Worm (Caenorhabditis elegans) whole organism, young adult: ENCODE measurements around the gene T09A5.5.

ENCODE experiments used
- D2030.7 ChIP-seq: fragments of 200-800 bp; sonication (Bioruptor generic); IDR thresholded peaks from 2 replicates; pipeline ENCODE4 v1.3.6; 2022; ENCODE audit warnings: missing genetic modification reagents, missing genetic modification characterization, missing compliant biosample characterization
- F10E7.11 ChIP-seq: sonication (generic microtip); optimal IDR thresholded peaks from 2 replicates; lab custom pipeline; 2017; ENCODE audit warnings: mild to moderate bottlenecking, missing genetic modification characterization, moderate library complexity, missing compliant biosample characterization
- F23B12.7 ChIP-seq: sonication (generic microtip); optimal IDR thresholded peaks from 2 replicates; lab custom pipeline; 2017; ENCODE audit warnings: missing genetic modification characterization, mild to moderate bottlenecking, missing compliant biosample characterization, antibody characterized with exemption, moderate library complexity; ENCODE audit not compliant: insufficient read depth
- K12H6.12 ChIP-seq: fragments of 200-800 bp; sonication (Bioruptor generic); optimal IDR thresholded peaks from 2 replicates; lab custom pipeline; 2018; ENCODE audit warnings: mild to moderate bottlenecking, missing genetic modification characterization, missing compliant biosample characterization
- Y79H2A.3 ChIP-seq: fragments of 200-800 bp; sonication (Bioruptor generic); conservative IDR thresholded peaks from 2 replicates; pipeline ENCODE4 v1.3.6; 2022; ENCODE audit warnings: missing genetic modification reagents, missing genetic modification characterization, missing compliant biosample characterization
- atf-7 ChIP-seq: sonication (generic microtip); optimal IDR thresholded peaks from 2 replicates; lab custom pipeline; 2017; ENCODE audit warnings: mild to moderate bottlenecking, missing genetic modification characterization, missing compliant biosample characterization
- attf-5 ChIP-seq: fragments of 200-800 bp; sonication (Bioruptor generic); optimal IDR thresholded peaks from 2 replicates; lab custom pipeline; 2018; ENCODE audit warnings: mild to moderate bottlenecking, missing genetic modification characterization, missing compliant biosample characterization
- bed-1 ChIP-seq: fragments of 200-800 bp; sonication (Bioruptor generic); IDR thresholded peaks from 2 replicates; pipeline ENCODE4 v1.3.6; 2022; ENCODE audit warnings: missing genetic modification reagents, missing genetic modification characterization, missing compliant biosample characterization
- cebp-1 ChIP-seq, 2 experiments: fragments of 200-800 bp in 1 of 2; sonication (Bioruptor generic) in 1 of 2; sonication (generic microtip) in 1 of 2; IDR thresholded peaks in 1 of 2; optimal IDR thresholded peaks in 1 of 2; 2 replicates each; pipeline versions ENCODE4 v1.3.6 to Lab custom; 2017 to 2022; ENCODE audit warnings: missing compliant biosample characterization in 2 of 2, missing genetic modification characterization in 2 of 2, mild to moderate bottlenecking in 1 of 2, missing genetic modification reagents in 1 of 2, moderate library complexity in 1 of 2
- ceh-27 ChIP-seq: fragments of 200-800 bp; sonication (Bioruptor generic); optimal IDR thresholded peaks from 2 replicates; lab custom pipeline; 2018; ENCODE audit warnings: mild to moderate bottlenecking, missing genetic modification characterization, moderate library complexity, missing compliant biosample characterization
- efl-1 ChIP-seq: fragments of 150-350 bp; optimal IDR thresholded peaks from 2 replicates; lab custom pipeline; 2014; ENCODE audit warnings: missing biosample characterization, missing genetic modification reagents, missing genetic modification characterization
- egl-18 ChIP-seq: fragments of 200-800 bp; sonication (Bioruptor generic); IDR thresholded peaks from 2 replicates; pipeline ENCODE4 v1.3.6; 2022; ENCODE audit warnings: missing genetic modification reagents, missing genetic modification characterization, missing compliant biosample characterization
- ets-4 ChIP-seq: fragments of 200-800 bp; sonication (Bioruptor generic); optimal IDR thresholded peaks from 2 replicates; lab custom pipeline; 2018; ENCODE audit warnings: mild to moderate bottlenecking, missing genetic modification characterization, missing compliant biosample characterization
- hlh-12 ChIP-seq: sonication (generic microtip); optimal IDR thresholded peaks from 2 replicates; lab custom pipeline; 2016; ENCODE audit warnings: missing genetic modification characterization, missing compliant biosample characterization
- hmg-1.2 ChIP-seq: fragments of 200-800 bp; sonication (Bioruptor generic); IDR thresholded peaks from 2 replicates; pipeline ENCODE4 v1.3.6; 2022; ENCODE audit warnings: missing genetic modification reagents, missing genetic modification characterization, missing compliant biosample characterization
- lin-26 ChIP-seq: fragments of 200-800 bp; sonication (Bioruptor generic); IDR thresholded peaks from 2 replicates; pipeline ENCODE4 v1.3.6; 2022; ENCODE audit warnings: missing genetic modification reagents, missing genetic modification characterization, missing compliant biosample characterization
- lin-35 ChIP-seq, 3 experiments: fragments of 150-350 bp in 2 of 3; sonication (generic microtip) in 1 of 3; optimal IDR thresholded peaks; 2 replicates each; lab custom pipeline; 2014 to 2018; ENCODE audit warnings: missing biosample characterization in 3 of 3, missing genetic modification characterization in 3 of 3, missing genetic modification reagents in 3 of 3
- lir-1 ChIP-seq: fragments of 200-800 bp; sonication (Bioruptor generic); conservative IDR thresholded peaks from 2 replicates; pipeline ENCODE4 v1.3.6; 2022; ENCODE audit warnings: missing genetic modification reagents, missing genetic modification characterization, missing compliant biosample characterization
- lsy-27 ChIP-seq: sonication (generic microtip); optimal IDR thresholded peaks from 2 replicates; lab custom pipeline; 2017; ENCODE audit warnings: missing genetic modification characterization, mild to moderate bottlenecking, missing compliant biosample characterization, antibody characterized with exemption, missing genotype, borderline replicate concordance; ENCODE audit not compliant: insufficient read depth
- madf-6 ChIP-seq: fragments of 200-800 bp; sonication (Bioruptor generic); IDR thresholded peaks from 2 replicates; pipeline ENCODE4 v1.3.6; 2022; ENCODE audit warnings: missing genetic modification reagents, missing genetic modification characterization, missing compliant biosample characterization
- madf-8 ChIP-seq: fragments of 200-800 bp; sonication (Bioruptor generic); conservative IDR thresholded peaks from 2 replicates; pipeline ENCODE4 v1.3.6; 2022; ENCODE audit warnings: missing genetic modification reagents, missing genetic modification characterization, missing compliant biosample characterization
- nfyb-1 ChIP-seq: fragments of 200-800 bp; sonication (Bioruptor generic); IDR thresholded peaks from 2 replicates; pipeline ENCODE4 v1.3.6; 2022; ENCODE audit warnings: missing genetic modification reagents, missing genetic modification characterization, missing compliant biosample characterization
- nhr-80 ChIP-seq: sonication (generic microtip); optimal IDR thresholded peaks from 2 replicates; lab custom pipeline; 2016; ENCODE audit warnings: missing genetic modification characterization, missing compliant biosample characterization
- pbrm-1 ChIP-seq: fragments of 200-800 bp; sonication (Bioruptor generic); IDR thresholded peaks from 2 replicates; pipeline ENCODE4 v1.3.6; 2022; ENCODE audit warnings: missing genetic modification reagents, missing genetic modification characterization, missing compliant biosample characterization
- sea-2 ChIP-seq: fragments of 200-800 bp; sonication (Bioruptor generic); IDR thresholded peaks from 2 replicates; pipeline ENCODE4 v1.3.6; 2022; ENCODE audit warnings: missing genetic modification characterization, missing compliant biosample characterization
- snpc-1.1 ChIP-seq: sonication (generic microtip); optimal IDR thresholded peaks from 2 replicates; lab custom pipeline; 2017; ENCODE audit warnings: missing genetic modification characterization, mild to moderate bottlenecking, missing compliant biosample characterization, antibody characterized with exemption, moderate library complexity, missing genotype, missing genetic modification reagents; ENCODE audit not compliant: insufficient read depth
- snpc-3.4 ChIP-seq: sonication (generic microtip); optimal IDR thresholded peaks from 2 replicates; lab custom pipeline; 2017; ENCODE audit warnings: missing genetic modification characterization, mild to moderate bottlenecking, missing compliant biosample characterization, antibody characterized with exemption, moderate library complexity, missing genotype, missing genetic modification reagents
- snpc-4 ChIP-seq, 5 experiments: fragments of 150-350 bp in 1 of 5; sonication (generic microtip) in 4 of 5; optimal IDR thresholded peaks; 2 replicates each; lab custom pipeline; 2014 to 2018; ENCODE audit warnings: missing genetic modification characterization in 5 of 5, missing biosample characterization in 3 of 5, antibody characterized with exemption in 2 of 5, mild to moderate bottlenecking in 2 of 5, missing compliant biosample characterization in 2 of 5, missing genotype in 2 of 5, moderate library complexity in 2 of 5, missing genetic modification reagents in 1 of 5
- unc-62 ChIP-seq: fragments of 150-350 bp; optimal IDR thresholded peaks from 2 replicates; lab custom pipeline; 2014; ENCODE audit warnings: missing biosample characterization, missing genetic modification reagents, missing genetic modification characterization
- xnd-1 ChIP-seq: sonication (generic microtip); optimal IDR thresholded peaks from 2 replicates; lab custom pipeline; 2016; ENCODE audit warnings: missing genotype, missing genetic modification reagents, missing genetic modification characterization, missing compliant biosample characterization
- zfh-2 ChIP-seq: fragments of 200-800 bp; sonication (Bioruptor generic); conservative IDR thresholded peaks from 2 replicates; pipeline ENCODE4 v1.3.6; 2022; ENCODE audit warnings: missing genetic modification reagents, missing genetic modification characterization, missing compliant biosample characterization
- ztf-22 ChIP-seq: fragments of 200-800 bp; sonication (Bioruptor generic); optimal IDR thresholded peaks from 2 replicates; lab custom pipeline; 2018; ENCODE audit warnings: mild to moderate bottlenecking, missing genetic modification characterization, moderate library complexity, missing compliant biosample characterization

The T09A5.5 gene

ce11 chrII:7892761-7893272 lies 39.2 kb upstream of the T09A5.5 start, which contains the start of gene ptc-1 (continued):
- TF ChIP-seq snpc-1.1 (tag; lab: Kevin White, UChicago) (peak; percentile 55), bed-1 (GFP tag; lab: Robert Waterston, UW) (no peak), hlh-12 (tag; lab: Kevin White, UChicago) (no peak), ceh-27 (GFP tag; lab: Kevin White, UChicago) (no peak), unc-62 (GFP tag; lab: Kevin White, UChicago) (no peak), lin-26 (GFP tag; lab: Robert Waterston, UW) (no peak), F23B12.7 (tag; lab: Kevin White, UChicago) (no peak), Y79H2A.3 (GFP tag; lab: Robert Waterston, UW) (no peak), madf-6 (peak; percentile 91), ztf-22 (no peak), efl-1 (GFP tag; lab: Kevin White, UChicago) (peak; percentile 83), F10E7.11 (no peak), D2030.7 (GFP tag; lab: Robert Waterston, UW) (peak; percentile 50), madf-8 (GFP tag; lab: Robert Waterston, UW) (peak; percentile 62), snpc-3.4 (tag; lab: Kevin White, UChicago) (peak; percentile 24), egl-18 (no peak), sea-2 (GFP tag; lab: Robert Waterston, UW) (no peak)

ce11 chrII:7891869-7892615 lies 38.5 kb upstream of the T09A5.5 start:
- no peak for TF ChIP-seq ztf-22
- no peak for TF ChIP-seq lir-1 (GFP tag; lab: Robert Waterston, UW)
- TF ChIP-seq lsy-27 (tag; lab: Kevin White, UChicago), result no peak
- TF ChIP-seq madf-6, result no peak
- no peak for TF ChIP-seq attf-5 (GFP tag; lab: Kevin White, UChicago)
- TF ChIP-seq xnd-1 (tag; lab: Kevin White, UChicago), result no peak
- no peak for TF ChIP-seq ets-4 (GFP tag; lab: Kevin White, UChicago)
- no peak for TF ChIP-seq cebp-1 (GFP tag; IDR thresholded peaks at IDR 0.05; lab: Robert Waterston, UW)
- TF ChIP-seq cebp-1 (tag; optimal IDR thresholded peaks at IDR 0.05; lab: Kevin White, UChicago), result peak; percentile 33
- TF ChIP-seq F23B12.7 (tag; lab: Kevin White, UChicago), result no peak
- TF ChIP-seq snpc-4 (GFP tag; optimal IDR thresholded peaks at IDR 0.05; lab: Kevin White, UChicago), result no peak
- TF ChIP-seq snpc-4 (tag; optimal IDR thresholded peaks at IDR 0.05; lab: Kevin White, UChicago), result peak in 1 of 4 experiments; percentile 4
- peak; percentile 48; the same call in 1 of the 2 replicates for TF ChIP-seq hmg-1.2 (GFP tag; lab: Robert Waterston, UW)
- peak; percentile 1 for TF ChIP-seq atf-7 (tag; lab: Kevin White, UChicago)
- peak; percentile 62 for TF ChIP-seq nhr-80
- TF ChIP-seq pbrm-1 (GFP tag; lab: Robert Waterston, UW), result no peak
- peak; percentile 38 for TF ChIP-seq K12H6.12
- TF ChIP-seq nfyb-1, result 0 out of 2 replicates have a peak, but pooled peaks have one; percentile 7
- peak in 1 of 3 experiments; percentile 65 for TF ChIP-seq lin-35 (GFP tag; optimal IDR thresholded peaks at IDR 0.05; lab: Kevin White, UChicago)
- TF ChIP-seq zfh-2 (GFP tag; lab: Robert Waterston, UW), result no peak; the same call in 1 of the 2 replicates
